Worm (Caenorhabditis elegans): Measurements from ENCODE around the gene D2062.5.

ce11 chrII:2611009-2611408 is 11.6 kb upstream of the D2062.5 start:
- no peak for TF ChIP-seq hmg-4 (GFP tag; optimal IDR thresholded peaks at IDR 0.05)
- TF ChIP-seq flt-1 (GFP tag; IDR thresholded peaks at IDR 0.05) = no peak
- no peak for TF ChIP-seq ama-1 (optimal IDR thresholded peaks at IDR 0.05)
- TF ChIP-seq tra-4 (tag; optimal IDR thresholded peaks at IDR 0.05) = no peak
- TF ChIP-seq tbx-37 (GFP tag; conservative IDR thresholded peaks at IDR 0.05) = no peak
- no peak for TF ChIP-seq aly-1 (tag; optimal IDR thresholded peaks at IDR 0.05)
- TF ChIP-seq pes-1 (GFP tag; IDR thresholded peaks at IDR 0.05) = no peak
- no peak for TF ChIP-seq sea-1 (GFP tag; conservative IDR thresholded peaks at IDR 0.05)
- no peak for TF ChIP-seq ceh-13 (GFP tag; optimal IDR thresholded peaks at IDR 0.05)
- no peak for TF ChIP-seq F13C5.2 (tag; optimal IDR thresholded peaks at IDR 0.05)
- peak; percentile 52 for TF ChIP-seq ceh-36 (tag; optimal IDR thresholded peaks at IDR 0.05)
- no peak for TF ChIP-seq hnd-1 (tag; optimal IDR thresholded peaks at IDR 0.05)
- no peak for TF ChIP-seq hmbx-1 (tag; optimal IDR thresholded peaks at IDR 0.05)
